Worm (Caenorhabditis elegans) whole organism, early embryonic: ENCODE measurements around the gene C18D4.3.

ENCODE experiments used
- B0310.2 ChIP-seq: sonication (generic microtip); optimal IDR thresholded peaks from 2 replicates; lab custom pipeline; 2016; ENCODE audit warnings: mild to moderate bottlenecking, missing genetic modification characterization, missing compliant biosample characterization
- F13C5.2 ChIP-seq: sonication (generic microtip); optimal IDR thresholded peaks from 2 replicates; lab custom pipeline; 2017; ENCODE audit warnings: mild to moderate bottlenecking, missing genetic modification characterization, inconsistent platforms, missing compliant biosample characterization
- aly-1 ChIP-seq: sonication (generic microtip); optimal IDR thresholded peaks from 2 replicates; lab custom pipeline; 2016; ENCODE audit warnings: missing genetic modification characterization, missing compliant biosample characterization
- ama-1 ChIP-seq: fragments of 150-350 bp; optimal IDR thresholded peaks from 2 replicates; lab custom pipeline; 2014
- ceh-13 ChIP-seq: fragments of 200-800 bp; sonication (Bioruptor generic); optimal IDR thresholded peaks from 2 replicates; lab custom pipeline; 2018; ENCODE audit warnings: mild to moderate bottlenecking, missing genetic modification characterization, missing compliant biosample characterization
- ceh-36 ChIP-seq: sonication (generic microtip); optimal IDR thresholded peaks from 2 replicates; lab custom pipeline; 2016; ENCODE audit warnings: missing genetic modification characterization, inconsistent platforms, missing compliant biosample characterization
- ets-7 ChIP-seq: sonication (generic microtip); optimal IDR thresholded peaks from 2 replicates; lab custom pipeline; 2016; ENCODE audit warnings: missing genotype, missing genetic modification characterization, missing compliant biosample characterization
- flt-1 ChIP-seq: fragments of 200-800 bp; sonication (Bioruptor generic); IDR thresholded peaks from 2 replicates; pipeline ENCODE4 v1.3.6; 2022; ENCODE audit warnings: missing genetic modification characterization, missing compliant biosample characterization
- hmbx-1 ChIP-seq: sonication (generic microtip); optimal IDR thresholded peaks from 2 replicates; lab custom pipeline; 2016; ENCODE audit warnings: mild to moderate bottlenecking, missing genetic modification characterization, missing compliant biosample characterization
- hmg-4 ChIP-seq: fragments of 200-800 bp; sonication (Bioruptor generic); optimal IDR thresholded peaks from 2 replicates; lab custom pipeline; 2018; ENCODE audit warnings: mild to moderate bottlenecking, missing genetic modification characterization, missing compliant biosample characterization
- hnd-1 ChIP-seq: sonication (generic microtip); optimal IDR thresholded peaks from 2 replicates; lab custom pipeline; 2016; ENCODE audit warnings: missing genetic modification characterization, missing compliant biosample characterization
- pes-1 ChIP-seq: fragments of 200-800 bp; sonication (Bioruptor generic); IDR thresholded peaks from 2 replicates; pipeline ENCODE4 v1.3.6; 2022; ENCODE audit warnings: missing genetic modification reagents, missing genetic modification characterization, missing compliant biosample characterization
- scrt-1 ChIP-seq: fragments of 200-800 bp; sonication (Bioruptor generic); IDR thresholded peaks from 2 replicates; pipeline ENCODE4 v1.3.6; 2022; ENCODE audit warnings: missing genetic modification characterization, missing compliant biosample characterization
- sea-1 ChIP-seq: fragments of 200-800 bp; sonication (Bioruptor generic); conservative IDR thresholded peaks from 2 replicates; pipeline ENCODE4 v1.3.6; 2022; ENCODE audit warnings: missing genetic modification characterization, missing compliant biosample characterization
- tbx-11 ChIP-seq: fragments of 200-800 bp; sonication (Bioruptor generic); IDR thresholded peaks from 2 replicates; pipeline ENCODE4 v1.3.6; 2022; ENCODE audit warnings: missing genetic modification characterization, missing compliant biosample characterization
- tbx-37 ChIP-seq: fragments of 200-800 bp; sonication (Bioruptor generic); conservative IDR thresholded peaks from 2 replicates; pipeline ENCODE4 v1.3.6; 2022; ENCODE audit warnings: missing genetic modification reagents, missing genetic modification characterization, missing compliant biosample characterization
- tra-4 ChIP-seq: sonication (generic microtip); optimal IDR thresholded peaks from 2 replicates; lab custom pipeline; 2017; ENCODE audit warnings: missing genetic modification characterization, missing compliant biosample characterization

The C18D4.3 gene

ce11 chrV:17538279-17538896, 5.8 kb upstream of the C18D4.3 start, which contains the start of gene C18D4.6:
Gene C18D4.6, minus strand, starts transcription at chrV:17538375.
- TF ChIP-seq ceh-13 (GFP tag; lab: Kevin White, UChicago) (no peak), flt-1 (no peak), ama-1 (lab: Kevin White, UChicago) (no peak), ets-7 (tag; lab: Kevin White, UChicago) (no peak), B0310.2 (tag; lab: Kevin White, UChicago) (no peak), pes-1 (no peak), tbx-37 (GFP tag; lab: Robert Waterston, UW) (no peak), sea-1 (no peak), scrt-1 (GFP tag; lab: Robert Waterston, UW) (no peak), aly-1 (no peak)

- TF ChIP-seq sea-1 (no peak), F13C5.2 (tag; lab: Kevin White, UChicago) (no peak), hmbx-1 (tag; lab: Kevin White, UChicago) (no peak), tbx-11 (GFP tag; lab: Robert Waterston, UW) (no peak), flt-1 (no peak), tbx-37 (GFP tag; lab: Robert Waterston, UW) (no peak), ets-7 (tag; lab: Kevin White, UChicago) (no peak), pes-1 (no peak), hnd-1 (tag; lab: Kevin White, UChicago) (no peak), scrt-1 (GFP tag; lab: Robert Waterston, UW) (no peak), tra-4 (tag; lab: Kevin White, UChicago) (no peak), ceh-13 (GFP tag; lab: Kevin White, UChicago) (no peak), hmg-4 (GFP tag; lab: Kevin White, UChicago) (no peak), ama-1 (lab: Kevin White, UChicago) (no peak), aly-1 (no peak), B0310.2 (tag; lab: Kevin White, UChicago) (no peak), ceh-36 (tag; lab: Kevin White, UChicago) (no peak)
Observed at ce11 chrV:17533200-17533599, 614 bp upstream of the C18D4.3 start.

DNA sequence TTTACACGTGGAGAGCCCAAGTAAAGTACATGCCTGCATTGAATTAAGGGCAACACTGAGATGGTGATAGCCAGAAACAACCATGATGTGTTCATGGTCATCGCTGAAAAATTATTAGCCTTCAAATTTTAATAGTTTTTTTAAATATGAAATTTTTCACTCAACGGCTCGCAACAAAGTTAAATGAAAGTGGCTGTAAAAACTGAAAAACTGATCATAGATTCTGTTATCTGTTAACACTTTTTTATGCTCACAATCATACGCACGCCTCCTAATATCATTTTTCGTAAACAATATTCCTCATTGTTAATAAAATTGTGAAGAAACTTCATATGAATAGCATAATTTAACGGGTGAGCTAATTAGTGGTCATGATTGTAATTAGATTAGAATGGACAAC, 1.2 kb downstream of the C18D4.3 start, which contains the start of gene C18D4.4:
Gene C18D4.4, minus strand, starts transcription at position 101 of the 400 bp plus-strand sequence.
- no peak for TF ChIP-seq ama-1 (lab: Kevin White, UChicago)

DNA sequence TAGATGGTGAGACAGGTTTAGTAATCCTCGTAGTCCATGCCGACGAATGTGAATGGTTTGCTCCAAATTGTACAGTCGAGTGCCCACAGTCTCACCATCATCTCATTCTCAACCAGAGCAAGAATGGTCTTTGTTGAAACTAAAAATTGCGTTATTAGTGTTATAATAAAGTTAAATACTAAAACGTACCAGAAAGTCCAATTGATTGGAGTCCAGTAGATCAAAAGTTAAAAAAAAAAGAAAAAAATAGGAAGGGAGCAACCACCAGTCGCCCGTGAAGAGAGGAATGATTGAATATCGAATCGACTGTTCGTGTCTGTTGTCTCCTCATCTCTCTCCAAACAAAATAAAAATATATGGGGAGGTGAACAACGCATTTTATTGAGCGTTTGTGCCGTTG, 2.1 kb downstream of the C18D4.3 start, which contains the start of gene C18D4.12:
Gene C18D4.12, minus strand, starts transcription at position 101 of the 400 bp plus-strand sequence.
- TF ChIP-seq flt-1 = no peak
- no peak for TF ChIP-seq tra-4 (tag; lab: Kevin White, UChicago)

DNA sequence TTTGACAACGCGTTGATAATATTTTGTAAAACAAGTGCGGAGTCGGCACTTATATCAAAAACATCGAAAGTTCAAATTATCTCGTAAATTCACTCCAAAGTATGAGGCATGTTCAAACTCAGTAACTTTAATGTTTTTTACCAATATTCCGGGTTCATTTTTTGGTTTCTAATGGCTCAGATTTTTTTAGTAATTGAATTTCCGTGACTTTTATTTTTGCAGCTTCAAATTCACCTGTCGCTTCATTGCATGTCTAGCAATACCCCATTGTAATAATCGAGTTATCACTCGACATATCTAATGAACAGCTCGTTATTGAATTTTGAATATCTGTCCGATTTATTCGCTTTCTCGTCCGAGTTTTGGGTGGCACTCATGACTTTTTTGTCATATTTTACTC, 4.9 kb downstream of the C18D4.3 start, which contains the start of gene srz-90:
Gene srz-90, plus strand, starts transcription at position 301 of the 400 bp plus-strand sequence.
- TF ChIP-seq hmg-4 (GFP tag; lab: Kevin White, UChicago) (no peak), tra-4 (tag; lab: Kevin White, UChicago) (no peak), hmbx-1 (tag; lab: Kevin White, UChicago) (no peak), tbx-37 (GFP tag; lab: Robert Waterston, UW) (no peak), ets-7 (tag; lab: Kevin White, UChicago) (no peak), scrt-1 (GFP tag; lab: Robert Waterston, UW) (no peak), sea-1 (no peak), ceh-13 (GFP tag; lab: Kevin White, UChicago) (no peak), F13C5.2 (tag; lab: Kevin White, UChicago) (no peak), hnd-1 (tag; lab: Kevin White, UChicago) (no peak), aly-1 (no peak), ama-1 (lab: Kevin White, UChicago) (no peak), tbx-11 (GFP tag; lab: Robert Waterston, UW) (no peak), B0310.2 (tag; lab: Kevin White, UChicago) (no peak), pes-1 (no peak), ceh-36 (tag; lab: Kevin White, UChicago) (no peak), flt-1 (no peak)

DNA sequence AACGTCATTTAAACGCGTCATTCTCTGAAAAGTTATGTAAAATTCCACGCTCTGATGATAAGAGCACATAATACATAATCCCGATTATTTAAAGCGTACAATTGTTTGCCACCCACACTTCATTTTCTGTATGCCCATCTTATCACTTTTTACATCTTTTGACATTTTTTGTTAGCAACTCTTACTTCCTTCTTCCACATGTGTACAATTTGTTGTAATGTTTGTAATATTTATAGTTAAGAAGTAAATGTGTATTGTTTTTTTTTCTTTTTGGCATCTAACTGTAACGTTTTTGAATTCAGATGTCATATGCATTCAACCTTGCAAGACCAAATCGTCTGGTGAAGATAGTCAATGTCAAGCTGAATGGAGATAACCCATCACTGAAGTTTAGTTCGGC, 11.9 kb downstream of the C18D4.3 start, which contains the start of gene fbxa-136:
Gene fbxa-136, plus strand, starts transcription at position 301 of the 400 bp plus-strand sequence.
- no peak for TF ChIP-seq ama-1 (lab: Kevin White, UChicago)
- TF ChIP-seq hnd-1 (tag; lab: Kevin White, UChicago) = no peak
- TF ChIP-seq aly-1 = no peak
- TF ChIP-seq ceh-36 (tag; lab: Kevin White, UChicago) = no peak
- TF ChIP-seq F13C5.2 (tag; lab: Kevin White, UChicago) = no peak
- TF ChIP-seq tbx-37 (GFP tag; lab: Robert Waterston, UW) = no peak
- no peak for TF ChIP-seq sea-1
- no peak for TF ChIP-seq tbx-11 (GFP tag; lab: Robert Waterston, UW)
- TF ChIP-seq tra-4 (tag; lab: Kevin White, UChicago) = no peak
- TF ChIP-seq hmg-4 (GFP tag; lab: Kevin White, UChicago) = no peak
- TF ChIP-seq ets-7 (tag; lab: Kevin White, UChicago) = no peak
- TF ChIP-seq ceh-13 (GFP tag; lab: Kevin White, UChicago) = no peak
- TF ChIP-seq pes-1 = no peak
- no peak for TF ChIP-seq flt-1
- TF ChIP-seq hmbx-1 (tag; lab: Kevin White, UChicago) = no peak
- no peak for TF ChIP-seq scrt-1 (GFP tag; lab: Robert Waterston, UW)

DNA sequence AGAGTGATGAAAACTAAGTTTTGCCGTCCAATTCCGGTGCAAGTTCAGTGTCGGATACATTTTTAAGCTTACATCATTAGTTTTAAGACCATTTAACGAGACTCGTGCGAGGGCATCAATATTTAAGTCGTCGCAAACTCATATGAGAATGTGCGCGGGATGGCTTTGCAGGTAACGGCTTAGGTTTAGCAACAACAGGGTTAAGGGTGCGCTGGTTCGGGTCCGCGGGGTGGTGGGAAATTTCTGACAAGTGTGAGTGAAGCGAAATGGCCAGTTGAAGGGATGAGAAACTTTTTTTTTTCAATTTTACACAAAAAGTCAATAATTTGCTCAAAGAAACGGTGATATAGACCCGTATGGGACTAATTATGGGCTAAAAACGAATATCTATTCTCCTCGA, 18.8 kb downstream of the C18D4.3 start:
- no peak for TF ChIP-seq aly-1
- TF ChIP-seq tra-4 (tag; lab: Kevin White, UChicago) = no peak
- TF ChIP-seq tbx-37 (GFP tag; lab: Robert Waterston, UW) = 0 out of 2 replicates have a peak, but pooled peaks have one; percentile 8
- no peak for TF ChIP-seq hnd-1 (tag; lab: Kevin White, UChicago)
- TF ChIP-seq pes-1 = peak; percentile 51; the same call in 1 of the 2 replicates
- TF ChIP-seq ceh-13 (GFP tag; lab: Kevin White, UChicago) = no peak
- TF ChIP-seq scrt-1 (GFP tag; lab: Robert Waterston, UW) = no peak
